Fruit fly (Drosophila melanogaster) ovary, adult (tissue): ENCODE measurements around the gene CG5895.

Experiments used
- CG17801 ChIP-seq: fragments of 200-800 bp; optimal IDR thresholded peaks from 2 replicates; lab custom pipeline; 2019; ENCODE audit warnings: missing biosample characterization, mild to moderate bottlenecking, missing genetic modification characterization, moderate library complexity; ENCODE audit not compliant: partially characterized antibody

The CG5895 gene

DNA sequence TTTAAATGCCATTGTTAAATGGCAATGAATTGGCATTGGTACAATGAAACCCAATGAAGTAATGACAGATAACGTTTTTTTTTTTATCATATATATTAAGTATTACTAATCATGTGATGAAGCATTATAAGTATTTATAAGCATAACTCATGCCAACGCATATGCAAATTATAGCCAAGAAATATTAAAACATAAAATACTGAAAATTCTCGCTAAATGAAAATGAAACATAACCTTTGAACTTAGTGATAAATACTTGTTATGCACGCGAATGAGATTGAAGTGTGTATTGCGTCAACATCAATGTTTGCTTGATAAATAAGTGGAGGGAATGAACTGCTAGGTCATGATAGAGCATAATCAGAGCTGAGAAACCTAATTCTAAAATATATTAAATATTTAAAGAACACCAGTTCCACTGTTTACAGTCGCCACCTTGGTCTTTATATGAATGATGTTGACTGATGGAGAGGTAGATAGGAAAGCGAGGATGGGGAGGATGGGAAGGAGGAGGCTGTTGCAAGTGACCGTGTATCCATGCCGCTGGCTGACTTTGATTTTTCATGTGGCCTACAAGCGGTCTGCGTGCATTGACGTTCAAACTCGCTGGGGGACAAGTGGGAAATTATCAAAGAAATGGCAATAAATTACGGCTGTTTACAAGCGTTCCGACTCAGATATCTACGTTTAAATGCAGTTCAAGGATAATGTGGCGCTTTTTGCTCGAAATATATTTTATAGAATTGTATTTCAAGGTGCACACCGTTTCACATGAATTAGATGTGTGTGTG lies 21.0 kb downstream of the CG5895 start:
- no peak for TF ChIP-seq CG17801 (GFP tag; lab: Kevin White, UChicago)

DNA sequence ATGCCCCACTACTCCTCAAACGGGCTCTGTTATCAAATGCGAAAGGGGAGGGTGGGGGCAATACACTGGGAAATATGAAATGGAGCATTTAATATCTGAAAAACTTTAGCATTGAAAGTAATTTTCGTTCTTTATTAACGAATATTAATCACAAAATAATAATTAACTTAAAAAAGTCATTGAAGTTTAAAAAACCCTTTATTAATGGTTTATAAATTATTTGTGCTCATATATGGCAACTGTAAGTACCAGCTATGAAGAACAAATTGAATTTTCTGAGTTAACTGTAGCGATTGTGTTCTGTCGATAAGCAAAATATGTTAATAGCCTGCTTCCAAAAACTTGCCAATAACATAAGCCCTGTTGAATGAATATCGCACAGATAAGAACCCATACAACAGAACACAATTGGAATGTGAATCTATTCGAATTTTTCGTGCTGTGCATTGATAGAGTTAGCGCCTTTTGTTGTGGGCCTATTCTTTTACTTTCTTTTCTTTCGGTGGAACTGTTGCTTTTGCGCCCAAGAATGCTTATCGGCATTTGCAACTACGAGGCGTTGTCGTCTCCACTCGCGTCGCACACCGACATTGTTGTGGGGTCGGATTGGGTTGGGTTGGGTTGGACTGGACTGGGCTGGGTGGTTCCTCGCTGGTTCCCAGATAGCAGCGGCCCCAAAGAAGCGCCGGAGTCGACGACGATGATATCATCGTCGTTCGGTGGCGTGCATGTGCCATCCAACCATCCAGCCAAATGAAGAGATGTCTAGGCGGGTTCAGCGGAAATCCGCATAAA lies 25.7 kb downstream of the CG5895 start:
- no peak for TF ChIP-seq CG17801 (GFP tag; lab: Kevin White, UChicago)

- TF ChIP-seq CG17801 (GFP tag; lab: Kevin White, UChicago): no peak
Measured at dm6 chr3L:16082251-16082650, 47.0 kb downstream of the CG5895 start, which contains the start of gene CG33258. Gene CG33258 (plus strand): TSS chr3L:16082551.

dm6 chr3L:16083693-16084092 lies 48.4 kb downstream of the CG5895 start, which contains the start of gene CG13075:
Gene CG13075 (plus strand): TSS chr3L:16083993.
- no peak for TF ChIP-seq CG17801 (GFP tag; lab: Kevin White, UChicago)
